Fruit fly (Drosophila melanogaster): ENCODE measurements around the gene CG43092.

DNA sequence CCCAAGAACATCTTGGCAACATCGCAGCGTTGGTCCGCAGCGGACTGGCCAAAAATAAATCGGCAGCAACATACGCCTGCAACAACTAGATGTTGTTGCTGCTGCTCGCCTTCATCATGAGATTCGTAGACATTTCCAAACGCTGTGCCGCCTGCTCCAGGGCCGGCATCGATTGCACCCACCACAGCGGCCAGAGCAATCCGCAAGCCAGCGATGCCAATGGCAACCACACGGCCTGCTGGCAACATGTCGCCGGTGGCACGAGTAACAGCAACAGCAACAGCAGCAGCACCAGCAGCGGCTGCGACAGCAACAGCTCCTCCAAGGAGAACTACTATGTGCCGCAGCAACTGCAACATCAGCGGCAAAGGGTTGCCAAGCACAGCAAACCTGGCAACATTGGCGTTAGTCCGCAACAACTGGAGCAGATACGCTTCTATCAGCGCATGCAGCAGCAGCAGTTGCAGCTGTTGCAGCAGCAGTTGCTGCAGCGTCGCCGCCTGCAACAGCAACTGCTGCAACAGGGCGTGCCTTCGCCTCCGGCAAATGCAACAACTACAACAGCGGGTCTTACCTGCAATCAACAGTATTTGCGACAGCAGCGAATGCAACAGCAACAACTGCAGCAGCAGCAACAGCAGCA is 15.3 kb upstream of the CG43092 start:
- TF ChIP-seq EcR (GFP tag; optimal IDR thresholded peaks at IDR 0.05), result no peak
- TF ChIP-seq usp (GFP tag; optimal IDR thresholded peaks at IDR 0.05), result no peak
- TF ChIP-seq CG8478 (optimal IDR thresholded peaks at IDR 0.05), result no peak
- TF ChIP-seq psq (optimal IDR thresholded peaks at IDR 0.05), result no peak
- no peak for TF ChIP-seq pan (optimal IDR thresholded peaks at IDR 0.05)
- TF ChIP-seq Dll (optimal IDR thresholded peaks at IDR 0.05), result no peak
